Fruit fly (Drosophila melanogaster): ENCODE data around the gene CG5114.

dm6 chr3L:14988231-14988630, 5.6 kb downstream of the CG5114 start:
- TF ChIP-seq pan (optimal IDR thresholded peaks at IDR 0.05) (no peak), pan (GFP tag; optimal IDR thresholded peaks at IDR 0.05 in 1 of 2, IDR thresholded peaks at IDR 0.05 in 1 of 2) (no peak), CG8089 (GFP tag; optimal IDR thresholded peaks at IDR 0.05) (no peak), CG3726 (GFP tag; IDR thresholded peaks at IDR 0.05) (no peak), CG8388 (GFP tag; optimal IDR thresholded peaks at IDR 0.05) (no peak), CG16779 (GFP tag; IDR thresholded peaks at IDR 0.05) (no peak), Hr78 (GFP tag; optimal IDR thresholded peaks at IDR 0.05) (no peak), gcm (GFP tag; optimal IDR thresholded peaks at IDR 0.05) (no peak), ap (GFP tag; IDR thresholded peaks at IDR 0.05) (no peak), CG9876 (GFP tag; optimal IDR thresholded peaks at IDR 0.05) (no peak), scrt (GFP tag; optimal IDR thresholded peaks at IDR 0.05) (no peak)

All from whole organism, embryonic.